Worm (Caenorhabditis elegans) whole organism, L4 larva: Measurements from ENCODE around the gene tnc-2.

Source experiments
- D1046.2 ChIP-seq: fragments of 200-800 bp; sonication (Bioruptor generic); IDR thresholded peaks from 2 replicates; pipeline ENCODE4 v1.3.6; 2022; ENCODE audit warnings: missing genetic modification characterization, missing compliant biosample characterization
- F26F4.8 ChIP-seq: fragments of 200-800 bp; sonication (Bioruptor generic); conservative IDR thresholded peaks from 2 replicates; pipeline ENCODE4 v1.3.6; 2022; ENCODE audit warnings: missing genetic modification characterization, missing compliant biosample characterization
- F37D6.2 ChIP-seq: sonication (generic microtip); optimal IDR thresholded peaks from 2 replicates; lab custom pipeline; 2016; ENCODE audit warnings: mild to moderate bottlenecking, missing genetic modification characterization, missing compliant biosample characterization
- F44E2.7 ChIP-seq: fragments of 200-800 bp; sonication (Bioruptor generic); IDR thresholded peaks from 2 replicates; pipeline ENCODE4 v2.1.2; 2022; ENCODE audit warnings: missing genetic modification characterization, missing compliant biosample characterization
- F49E8.2 ChIP-seq: sonication (generic microtip); optimal IDR thresholded peaks from 2 replicates; lab custom pipeline; 2016; ENCODE audit warnings: missing compliant biosample characterization, mild to moderate bottlenecking, missing genetic modification characterization, borderline replicate concordance
- Y75B8A.6 ChIP-seq: fragments of 200-800 bp; sonication (Bioruptor generic); IDR thresholded peaks from 2 replicates; pipeline ENCODE4 v1.3.6; 2022; ENCODE audit warnings: missing genetic modification reagents, missing genetic modification characterization, missing compliant biosample characterization
- ZK337.2 ChIP-seq: fragments of 200-800 bp; sonication (Bioruptor generic); IDR thresholded peaks from 2 replicates; pipeline ENCODE4 v1.3.6; 2022; ENCODE audit warnings: missing genetic modification reagents, missing genetic modification characterization, missing compliant biosample characterization
- ZK546.5 ChIP-seq, 2 experiments: sonication (generic microtip); optimal IDR thresholded peaks; 2 replicates each; lab custom pipeline; 2017; ENCODE audit warnings: missing biosample characterization in 2 of 2, missing genetic modification characterization in 2 of 2
- aha-1 ChIP-seq: fragments of 150-350 bp; peaks from one replicate; lab custom pipeline; 2014; ENCODE audit warnings: missing biosample characterization, missing genetic modification characterization
- ama-1 ChIP-seq: fragments of 150-350 bp; optimal IDR thresholded peaks from 2 replicates; lab custom pipeline; 2014; ENCODE audit warnings: inconsistent platforms, mixed read lengths
- attf-4 ChIP-seq: sonication (generic microtip); optimal IDR thresholded peaks from 3 replicates; lab custom pipeline; 2017; ENCODE audit warnings: missing biosample characterization, missing genetic modification characterization
- ceh-20 ChIP-seq: fragments of 200-800 bp; sonication (Bioruptor generic); IDR thresholded peaks from 2 replicates; pipeline ENCODE4 v1.3.6; 2022; ENCODE audit warnings: missing genetic modification reagents, missing genetic modification characterization, missing compliant biosample characterization
- ceh-28 ChIP-seq: fragments of 150-350 bp; optimal IDR thresholded peaks from 2 replicates; lab custom pipeline; 2014; ENCODE audit warnings: missing biosample characterization, missing genetic modification reagents, missing genetic modification characterization
- ceh-44 ChIP-seq: fragments of 200-800 bp; sonication (Bioruptor generic); IDR thresholded peaks from 2 replicates; pipeline ENCODE4 v1.3.6; 2022; ENCODE audit warnings: missing genetic modification reagents, missing genetic modification characterization, missing compliant biosample characterization
- ces-1 ChIP-seq: fragments of 150-350 bp; sonication (generic microtip); optimal IDR thresholded peaks from 4 replicates; lab custom pipeline; 2014; ENCODE audit warnings: missing biosample characterization, missing genetic modification reagents, missing genetic modification characterization
- cey-2 ChIP-seq: sonication (generic microtip); optimal IDR thresholded peaks from 3 replicates; lab custom pipeline; 2017; ENCODE audit warnings: missing genetic modification characterization, mild to moderate bottlenecking, missing compliant biosample characterization, antibody characterized with exemption, borderline replicate concordance; ENCODE audit not compliant: insufficient read depth
- daf-16 ChIP-seq, 3 experiments: sonication (generic microtip); optimal IDR thresholded peaks; 2 replicates each; lab custom pipeline; 2016 to 2017; ENCODE audit warnings: missing genetic modification characterization in 3 of 3, missing genetic modification reagents in 3 of 3, mild to moderate bottlenecking in 2 of 3, missing compliant biosample characterization in 2 of 3, missing biosample characterization in 1 of 3, moderate library complexity in 1 of 3
- dmd-6 ChIP-seq: fragments of 200-800 bp; sonication (Bioruptor generic); IDR thresholded peaks from 2 replicates; pipeline ENCODE4 v1.3.6; 2022; ENCODE audit warnings: missing genetic modification reagents, missing genetic modification characterization, missing compliant biosample characterization
- dmd-9 ChIP-seq: fragments of 200-800 bp; sonication (Bioruptor generic); IDR thresholded peaks from 2 replicates; pipeline ENCODE4 v1.3.6; 2022; ENCODE audit warnings: missing genetic modification reagents, missing genetic modification characterization, missing compliant biosample characterization
- dve-1 ChIP-seq: sonication (generic microtip); optimal IDR thresholded peaks from 2 replicates; lab custom pipeline; 2017; ENCODE audit warnings: antibody characterized with exemption, mild to moderate bottlenecking, missing genetic modification characterization, missing compliant biosample characterization; ENCODE audit not compliant: insufficient read depth
- egl-27 ChIP-seq: sonication (generic microtip); optimal IDR thresholded peaks from 3 replicates; lab custom pipeline; 2017; ENCODE audit warnings: missing biosample characterization, missing genetic modification reagents, missing genetic modification characterization
- fkh-10 ChIP-seq: fragments of 150-350 bp; optimal IDR thresholded peaks from 2 replicates; lab custom pipeline; 2014; ENCODE audit warnings: missing biosample characterization, missing genetic modification reagents, missing genetic modification characterization
- hif-1 ChIP-seq, 2 experiments: sonication (generic microtip); optimal IDR thresholded peaks; 2 replicates each; lab custom pipeline; 2016 to 2017; ENCODE audit warnings: missing compliant biosample characterization in 2 of 2, missing genetic modification characterization in 2 of 2, missing genetic modification reagents in 2 of 2, missing genotype in 2 of 2, mild to moderate bottlenecking in 1 of 2
- hlh-11 ChIP-seq: fragments of 200-800 bp; sonication (Bioruptor generic); optimal IDR thresholded peaks from 2 replicates; lab custom pipeline; 2018; ENCODE audit warnings: mild to moderate bottlenecking, missing genetic modification characterization, missing compliant biosample characterization
- hmg-1.1 ChIP-seq: fragments of 200-800 bp; sonication (Bioruptor generic); IDR thresholded peaks from 2 replicates; pipeline ENCODE4 v1.3.6; 2022; ENCODE audit warnings: missing genetic modification reagents, missing genetic modification characterization, missing compliant biosample characterization
- jun-1 ChIP-seq: fragments of 150-350 bp; optimal IDR thresholded peaks from 2 replicates; lab custom pipeline; 2014; ENCODE audit warnings: missing biosample characterization, missing genetic modification reagents, missing genetic modification characterization
- lim-7 ChIP-seq: fragments of 200-800 bp; sonication (Bioruptor generic); IDR thresholded peaks from 2 replicates; pipeline ENCODE4 v1.3.6; 2022; ENCODE audit warnings: missing genetic modification characterization, missing compliant biosample characterization
- lin-1 ChIP-seq: fragments of 200-800 bp; sonication (Bioruptor generic); IDR thresholded peaks from 2 replicates; pipeline ENCODE4 v1.3.6; 2022; ENCODE audit warnings: missing genetic modification reagents, missing genetic modification characterization, missing compliant biosample characterization
- lin-15B ChIP-seq: fragments of 150-350 bp; sonication (generic microtip); optimal IDR thresholded peaks from 3 replicates; lab custom pipeline; 2014; ENCODE audit warnings: missing biosample characterization, missing genetic modification characterization
- lin-39 ChIP-seq: fragments of 150-350 bp; optimal IDR thresholded peaks from 2 replicates; lab custom pipeline; 2014; ENCODE audit warnings: missing biosample characterization, missing genetic modification reagents, missing genetic modification characterization
- lir-3 ChIP-seq: sonication (generic microtip); optimal IDR thresholded peaks from 2 replicates; lab custom pipeline; 2016; ENCODE audit warnings: mild to moderate bottlenecking, missing genetic modification characterization, missing compliant biosample characterization
- lsy-2 ChIP-seq, 2 experiments: fragments of 150-350 bp in 1 of 2; sonication (generic microtip) in 1 of 2; optimal IDR thresholded peaks; 2 replicates each; lab custom pipeline; 2014 to 2017; ENCODE audit warnings: missing biosample characterization in 2 of 2, missing genetic modification characterization in 2 of 2
- mdl-1 ChIP-seq, 2 experiments: fragments of 150-350 bp in 1 of 2; sonication (generic microtip) in 1 of 2; optimal IDR thresholded peaks; 2 replicates each; lab custom pipeline; 2014 to 2017; ENCODE audit warnings: missing biosample characterization in 2 of 2, missing genetic modification characterization in 2 of 2
- mep-1 ChIP-seq: fragments of 150-350 bp; sonication (generic microtip); optimal IDR thresholded peaks from 3 replicates; lab custom pipeline; 2014; ENCODE audit warnings: missing biosample characterization, missing genetic modification characterization
- mes-2 ChIP-seq: sonication (generic microtip); optimal IDR thresholded peaks from 2 replicates; lab custom pipeline; 2016; ENCODE audit warnings: missing genotype, mild to moderate bottlenecking, missing genetic modification characterization, missing compliant biosample characterization; ENCODE audit not compliant: poor library complexity, severe bottlenecking
- mxl-3 ChIP-seq: fragments of 200-800 bp; sonication (Bioruptor generic); optimal IDR thresholded peaks from 2 replicates; lab custom pipeline; 2018; ENCODE audit warnings: mild to moderate bottlenecking, missing genetic modification characterization, missing compliant biosample characterization
- nhr-11 ChIP-seq: fragments of 150-350 bp; optimal IDR thresholded peaks from 2 replicates; lab custom pipeline; 2014; ENCODE audit warnings: missing biosample characterization, missing genetic modification characterization
- nhr-237 ChIP-seq: sonication (generic microtip); optimal IDR thresholded peaks from 2 replicates; lab custom pipeline; 2017; ENCODE audit warnings: missing biosample characterization, missing genetic modification characterization
- nhr-28 ChIP-seq: fragments of 150-350 bp; optimal IDR thresholded peaks from 2 replicates; lab custom pipeline; 2014; ENCODE audit warnings: missing biosample characterization, missing genetic modification characterization
- nhr-76 ChIP-seq: fragments of 150-350 bp; optimal IDR thresholded peaks from 2 replicates; lab custom pipeline; 2014; ENCODE audit warnings: missing biosample characterization, missing genetic modification characterization
- pha-4 ChIP-seq, 2 experiments: fragments of 150-350 bp in 1 of 2; fragments of 200-800 bp in 1 of 2; sonication (Bioruptor generic) in 1 of 2; IDR thresholded peaks in 1 of 2; optimal IDR thresholded peaks in 1 of 2; 2 replicates each; pipeline versions ENCODE4 v1.3.6 to Lab custom; 2014 to 2022; ENCODE audit warnings: missing genetic modification characterization in 2 of 2, missing genetic modification reagents in 2 of 2, missing biosample characterization in 1 of 2, missing compliant biosample characterization in 1 of 2
- rbr-2 ChIP-seq: sonication (generic microtip); optimal IDR thresholded peaks from 2 replicates; lab custom pipeline; 2016; ENCODE audit warnings: missing genotype, missing genetic modification characterization, missing compliant biosample characterization
- set-16 ChIP-seq: fragments of 200-800 bp; sonication (Bioruptor generic); IDR thresholded peaks from 2 replicates; pipeline ENCODE4 v1.3.6; 2022; ENCODE audit warnings: missing genetic modification reagents, missing genetic modification characterization, missing compliant biosample characterization
- spr-1 ChIP-seq: sonication (generic microtip); optimal IDR thresholded peaks from 2 replicates; lab custom pipeline; 2016; ENCODE audit warnings: mild to moderate bottlenecking, missing genetic modification characterization, missing compliant biosample characterization
- tag-97 ChIP-seq: fragments of 200-800 bp; sonication (Bioruptor generic); IDR thresholded peaks from 2 replicates; pipeline ENCODE4 v1.3.6; 2022; ENCODE audit warnings: missing genetic modification characterization, missing compliant biosample characterization
- tra-1 ChIP-seq: fragments of 200-800 bp; sonication (Bioruptor generic); IDR thresholded peaks from 2 replicates; pipeline ENCODE4 v1.3.6; 2022; ENCODE audit warnings: missing genetic modification reagents, missing genetic modification characterization, missing compliant biosample characterization
- unc-130 ChIP-seq: sonication (generic microtip); optimal IDR thresholded peaks from 2 replicates; lab custom pipeline; 2016; ENCODE audit warnings: missing genetic modification reagents, missing genetic modification characterization, missing compliant biosample characterization
- unc-39 ChIP-seq: sonication (generic microtip); optimal IDR thresholded peaks from 2 replicates; lab custom pipeline; 2017; ENCODE audit warnings: missing biosample characterization, missing genetic modification characterization
- unc-62 ChIP-seq, 3 experiments: fragments of 150-350 bp in 1 of 3; sonication (generic microtip); optimal IDR thresholded peaks in 2 of 3; peaks in 1 of 3; 1 replicate in 1 of 3; 2 replicates in 2 of 3; lab custom pipeline; 2014 to 2017; ENCODE audit warnings: missing biosample characterization in 3 of 3, missing genetic modification characterization in 3 of 3, missing genetic modification reagents in 3 of 3, missing genotype in 1 of 3
- ztf-11 ChIP-seq: fragments of 150-350 bp; optimal IDR thresholded peaks from 2 replicates; lab custom pipeline; 2014; ENCODE audit warnings: missing biosample characterization, missing genetic modification characterization

Gene tnc-2

DNA sequence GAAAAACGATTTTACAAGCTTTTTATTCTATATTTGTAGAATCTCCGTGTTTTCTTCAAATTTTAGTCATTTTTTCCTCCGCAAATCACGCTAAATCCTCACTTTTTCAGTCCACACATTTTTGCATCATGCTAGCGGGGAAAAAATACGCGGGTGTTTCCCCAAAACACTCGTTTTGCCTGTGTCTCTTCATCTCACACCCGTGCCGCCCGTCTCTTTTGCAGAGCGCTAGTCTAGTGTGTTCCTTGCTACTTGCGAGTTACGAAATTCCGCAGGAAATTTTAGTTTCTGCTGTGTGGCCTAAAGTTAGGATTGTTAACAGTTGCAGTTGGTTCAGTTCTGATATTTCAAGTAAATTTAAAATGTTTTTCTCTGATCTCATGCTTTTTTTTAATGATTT is 20.9 kb upstream of the tnc-2 start:
- no peak for TF ChIP-seq lir-3 (tag; lab: Kevin White, UChicago)
- no peak for TF ChIP-seq dve-1 (tag; lab: Kevin White, UChicago)
- TF ChIP-seq F44E2.7 (GFP tag; lab: Robert Waterston, UW) = no peak
- TF ChIP-seq unc-39 (tag; lab: Kevin White, UChicago) = no peak
- TF ChIP-seq rbr-2 (tag; lab: Kevin White, UChicago) = peak; percentile 33
- TF ChIP-seq ZK546.5 (tag; optimal IDR thresholded peaks at IDR 0.05; lab: Kevin White, UChicago) = no peak
- no peak for TF ChIP-seq tag-97 (GFP tag; lab: Robert Waterston, UW)
- TF ChIP-seq spr-1 (tag; lab: Kevin White, UChicago) = no peak
- peak; percentile 3 for TF ChIP-seq mep-1 (tag; lab: Kevin White, UChicago)
- no peak for TF ChIP-seq F26F4.8
- TF ChIP-seq ceh-44 = no peak
- no peak for TF ChIP-seq daf-16 (GFP tag; optimal IDR thresholded peaks at IDR 0.05; lab: Kevin White, UChicago)
- TF ChIP-seq daf-16 (tag; optimal IDR thresholded peaks at IDR 0.05; lab: Kevin White, UChicago) = peak; percentile 27
- TF ChIP-seq egl-27 = no peak
- no peak for TF ChIP-seq ZK337.2 (GFP tag; lab: Robert Waterston, UW)
- peak; percentile 77 for TF ChIP-seq nhr-28 (tag; lab: Kevin White, UChicago)
- no peak for TF ChIP-seq ceh-20 (GFP tag; lab: Robert Waterston, UW)
- TF ChIP-seq F49E8.2 (tag; lab: Kevin White, UChicago) = no peak
- no peak for TF ChIP-seq nhr-237
- no peak for TF ChIP-seq lin-15B (tag; lab: Kevin White, UChicago)
- no peak for TF ChIP-seq ceh-28 (tag; lab: Kevin White, UChicago)
- peak; percentile 38; the same call in 1 of the 2 replicates for TF ChIP-seq dmd-6 (GFP tag; lab: Robert Waterston, UW)
- TF ChIP-seq attf-4 (tag; lab: Kevin White, UChicago) = no peak
- no peak for TF ChIP-seq Y75B8A.6 (GFP tag; lab: Robert Waterston, UW)
- TF ChIP-seq mdl-1 (tag; optimal IDR thresholded peaks at IDR 0.05; lab: Kevin White, UChicago) = peak; percentile 51 to 67
- TF ChIP-seq set-16 = no peak
- TF ChIP-seq jun-1 (tag; lab: Kevin White, UChicago) = no peak
- TF ChIP-seq hif-1 (tag; optimal IDR thresholded peaks at IDR 0.05; lab: Kevin White, UChicago) = peak in 1 of 2 experiments; percentile 30
- TF ChIP-seq dmd-9 (GFP tag; lab: Robert Waterston, UW) = no peak
- TF ChIP-seq unc-62 (GFP tag; optimal IDR thresholded peaks at IDR 0.05 in 1 of 2; lab: Kevin White, UChicago) = no peak
- no peak for TF ChIP-seq unc-62 (tag; optimal IDR thresholded peaks at IDR 0.05; lab: Kevin White, UChicago)
- peak; percentile 52; the same call in 1 of the 2 replicates for TF ChIP-seq tra-1 (GFP tag; lab: Robert Waterston, UW)
- TF ChIP-seq ama-1 (lab: Kevin White, UChicago) = peak; percentile 23
- no peak for TF ChIP-seq lin-1 (GFP tag; lab: Robert Waterston, UW)
- TF ChIP-seq lsy-2 (tag; optimal IDR thresholded peaks at IDR 0.05; lab: Kevin White, UChicago) = no peak
- no peak for TF ChIP-seq unc-130 (GFP tag; lab: Kevin White, UChicago)
- no peak for TF ChIP-seq D1046.2 (GFP tag; lab: Robert Waterston, UW)
- peak; percentile 83 for TF ChIP-seq aha-1 (tag; lab: Kevin White, UChicago)
- TF ChIP-seq nhr-76 (tag; lab: Kevin White, UChicago) = no peak
- peak; percentile 64 for TF ChIP-seq hmg-1.1 (GFP tag; lab: Robert Waterston, UW)
- TF ChIP-seq pha-4 (GFP tag; IDR thresholded peaks at IDR 0.05; lab: Robert Waterston, UW) = no peak
- TF ChIP-seq pha-4 (tag; optimal IDR thresholded peaks at IDR 0.05; lab: Kevin White, UChicago) = peak; percentile 8
- TF ChIP-seq F37D6.2 = no peak
- no peak for TF ChIP-seq cey-2
- no peak for TF ChIP-seq fkh-10
- TF ChIP-seq nhr-11 (tag; lab: Kevin White, UChicago) = peak; percentile 75
- TF ChIP-seq ces-1 (GFP tag; lab: Kevin White, UChicago) = no peak
- peak; percentile 28 for TF ChIP-seq hlh-11 (tag; lab: Kevin White, UChicago)
- no peak for TF ChIP-seq ztf-11
- no peak for TF ChIP-seq lin-39 (tag; lab: Kevin White, UChicago)
- TF ChIP-seq mxl-3 (GFP tag; lab: Kevin White, UChicago) = peak; percentile 66
- TF ChIP-seq lim-7 (GFP tag; lab: Robert Waterston, UW) = no peak
- TF ChIP-seq mes-2 (tag; lab: Kevin White, UChicago) = peak; percentile 44
